Worm (Caenorhabditis elegans): ENCODE data around the gene nhr-227.

The nhr-227 gene

ce11 chrV:2277260-2277659, 8.0 kb upstream of the nhr-227 start:
- TF ChIP-seq mab-9 (GFP tag; IDR thresholded peaks at IDR 0.05) (no peak), sox-4 (tag; optimal IDR thresholded peaks at IDR 0.05) (no peak), fkh-4 (tag; optimal IDR thresholded peaks at IDR 0.05; ENCODE audit: borderline replicate concordance) (no peak), nhr-71 (tag; optimal IDR thresholded peaks at IDR 0.05) (peak; percentile 21), skn-1 (tag; optimal IDR thresholded peaks at IDR 0.05) (no peak), jun-1 (tag; optimal IDR thresholded peaks at IDR 0.05) (no peak), pag-3 (tag; optimal IDR thresholded peaks at IDR 0.05; ENCODE audit: borderline replicate concordance, insufficient read depth) (no peak), nhr-20 (tag; optimal IDR thresholded peaks at IDR 0.05) (peak; percentile 13), nhr-77 (tag; optimal IDR thresholded peaks at IDR 0.05) (peak; percentile 50), mef-2 (tag; optimal IDR thresholded peaks at IDR 0.05) (no peak), lin-35 (GFP tag; optimal IDR thresholded peaks at IDR 0.05) (peak in 1 of 2 experiments; percentile 48), blmp-1 (tag; optimal IDR thresholded peaks at IDR 0.05) (no peak), C34B4.2 (tag; optimal IDR thresholded peaks at IDR 0.05) (no peak), mdl-1 (tag; optimal IDR thresholded peaks at IDR 0.05) (no peak), snpc-4 (tag; optimal IDR thresholded peaks at IDR 0.05) (no peak), C04F5.9 (tag; optimal IDR thresholded peaks at IDR 0.05) (no peak), zag-1 (tag; optimal IDR thresholded peaks at IDR 0.05) (no peak), vab-15 (tag; optimal IDR thresholded peaks at IDR 0.05) (no peak), ztf-11 (tag; optimal IDR thresholded peaks at IDR 0.05) (no peak), dsc-1 (tag; optimal IDR thresholded peaks at IDR 0.05) (no peak), elt-2 (tag; optimal IDR thresholded peaks at IDR 0.05) (no peak), pax-3 (tag; optimal IDR thresholded peaks at IDR 0.05) (no peak), ama-1 (optimal IDR thresholded peaks at IDR 0.05) (no peak), snu-23 (GFP tag; optimal IDR thresholded peaks at IDR 0.05) (peak; percentile 19), ceh-82 (tag; optimal IDR thresholded peaks at IDR 0.05) (peak in 1 of 3 experiments; percentile 21), lin-39 (tag; optimal IDR thresholded peaks at IDR 0.05) (no peak), unc-86 (tag; optimal IDR thresholded peaks at IDR 0.05) (no peak), grh-1 (GFP tag; IDR thresholded peaks at IDR 0.05) (no peak), Y116A8C.19 (tag; optimal IDR thresholded peaks at IDR 0.05; ENCODE audit: borderline replicate concordance) (no peak), rnt-1 (tag; optimal IDR thresholded peaks at IDR 0.05) (no peak), lir-3 (tag; optimal IDR thresholded peaks at IDR 0.05; ENCODE audit: poor library complexity) (no peak), C16A3.4 (tag; optimal IDR thresholded peaks at IDR 0.05) (no peak), hpl-2 (GFP tag; optimal IDR thresholded peaks at IDR 0.05) (no peak), irx-1 (tag; optimal IDR thresholded peaks at IDR 0.05) (no peak), unc-30 (tag; optimal IDR thresholded peaks at IDR 0.05) (no peak), nhr-19 (GFP tag; conservative IDR thresholded peaks at IDR 0.05) (no peak), F16B12.6 (tag; optimal IDR thresholded peaks at IDR 0.05) (no peak), nhr-85 (tag) (peak; percentile 42), pqm-1 (tag; optimal IDR thresholded peaks at IDR 0.05) (no peak), ets-5 (GFP tag; IDR thresholded peaks at IDR 0.05) (no peak), hlh-4 (tag; optimal IDR thresholded peaks at IDR 0.05) (no peak), nhr-237 (tag; optimal IDR thresholded peaks at IDR 0.05) (no peak), fkh-10 (GFP tag; optimal IDR thresholded peaks at IDR 0.05) (no peak), unc-130 (tag; optimal IDR thresholded peaks at IDR 0.05) (no peak), nhr-90 (tag; optimal IDR thresholded peaks at IDR 0.05; ENCODE audit: poor library complexity) (no peak), ceh-8 (GFP tag; optimal IDR thresholded peaks at IDR 0.05) (no peak), sup-37 (GFP tag; optimal IDR thresholded peaks at IDR 0.05) (no peak), lin-15B (tag; optimal IDR thresholded peaks at IDR 0.05) (no peak), ces-1 (GFP tag; optimal IDR thresholded peaks at IDR 0.05) (no peak), ceh-90 (tag; optimal IDR thresholded peaks at IDR 0.05) (no peak), unc-62 (GFP tag; optimal IDR thresholded peaks at IDR 0.05) (no peak), dpl-1 (GFP tag; optimal IDR thresholded peaks at IDR 0.05) (no peak), tlp-1 (tag; optimal IDR thresholded peaks at IDR 0.05) (no peak), egl-27 (tag; optimal IDR thresholded peaks at IDR 0.05) (no peak)

Measured in whole organism, L1 larva.